Fruit fly (Drosophila melanogaster) whole organism, adult: Measurements from ENCODE around the gene CG3552.

ENCODE experiments used
- CG11617 ChIP-seq: fragments of 200-800 bp; sonication (Bioruptor generic); optimal IDR thresholded peaks from 2 replicates; lab custom pipeline; 2017; ENCODE audit warnings: mild to moderate bottlenecking, missing biosample characterization, missing genetic modification reagents, missing genetic modification characterization
- CG12768 ChIP-seq: fragments of 200-800 bp; sonication (Bioruptor generic); optimal IDR thresholded peaks from 2 replicates; lab custom pipeline; 2017; ENCODE audit warnings: missing biosample characterization, missing genetic modification characterization, mild to moderate bottlenecking, moderate library complexity, missing genetic modification reagents
- CG14711 ChIP-seq: fragments of 200-800 bp; sonication (Bioruptor generic); optimal IDR thresholded peaks from 2 replicates; lab custom pipeline; 2018; ENCODE audit warnings: missing biosample characterization, mild to moderate bottlenecking, missing genetic modification characterization, moderate library complexity
- CG1620 ChIP-seq: fragments of 200-800 bp; sonication (Bioruptor generic); optimal IDR thresholded peaks from 2 replicates; lab custom pipeline; 2016; ENCODE audit warnings: missing biosample characterization, missing genetic modification characterization
- CG33017 ChIP-seq: fragments of 200-800 bp; sonication (Bioruptor generic); optimal IDR thresholded peaks from 2 replicates; lab custom pipeline; 2018; ENCODE audit warnings: missing biosample characterization, mild to moderate bottlenecking, missing genetic modification characterization, moderate library complexity
- CG5204 ChIP-seq: fragments of 200-800 bp; sonication (Bioruptor generic); optimal IDR thresholded peaks from 2 replicates; lab custom pipeline; 2016; ENCODE audit warnings: missing biosample characterization, missing genetic modification characterization
- CG7045 ChIP-seq: fragments of 200-800 bp; sonication (Bioruptor generic); optimal IDR thresholded peaks from 2 replicates; lab custom pipeline; 2017; ENCODE audit warnings: missing biosample characterization, mild to moderate bottlenecking, missing genetic modification characterization
- CG7101 ChIP-seq: fragments of 200-800 bp; sonication (Bioruptor generic); optimal IDR thresholded peaks from 2 replicates; lab custom pipeline; 2018; ENCODE audit warnings: missing biosample characterization, mild to moderate bottlenecking, missing genetic modification characterization, moderate library complexity
- Clk ChIP-seq: fragments of 200-800 bp; sonication (Bioruptor generic); optimal IDR thresholded peaks from 2 replicates; lab custom pipeline; 2017; ENCODE audit warnings: missing biosample characterization, missing genetic modification characterization
- Crg-1 ChIP-seq: fragments of 200-800 bp; sonication (Bioruptor generic); optimal IDR thresholded peaks from 2 replicates; lab custom pipeline; 2016; ENCODE audit warnings: missing biosample characterization, missing genetic modification characterization
- Hr96 ChIP-seq: fragments of 200-800 bp; sonication (Bioruptor generic); optimal IDR thresholded peaks from 2 replicates; lab custom pipeline; 2016; ENCODE audit warnings: missing biosample characterization, missing genetic modification characterization
- Mnt ChIP-seq: fragments of 200-800 bp; sonication (Bioruptor generic); optimal IDR thresholded peaks from 2 replicates; lab custom pipeline; 2016; ENCODE audit warnings: missing biosample characterization, mild to moderate bottlenecking, missing genetic modification characterization
- bab1 ChIP-seq: fragments of 200-800 bp; sonication (Bioruptor generic); optimal IDR thresholded peaks from 3 replicates; lab custom pipeline; 2019; ENCODE audit warnings: missing biosample characterization, mild to moderate bottlenecking, missing genetic modification characterization, moderate library complexity
- cic ChIP-seq: fragments of 200-800 bp; sonication (Bioruptor generic); optimal IDR thresholded peaks from 2 replicates; lab custom pipeline; 2017; ENCODE audit warnings: missing biosample characterization, mild to moderate bottlenecking, missing genetic modification characterization, moderate library complexity
- cnc ChIP-seq, 2 experiments: fragments of >200 bp; optimal IDR thresholded peaks; 2 replicates each; lab custom pipeline; 2017
- kay ChIP-seq: fragments of 200-800 bp; sonication (Bioruptor generic); peaks from one replicate; lab custom pipeline; 2016; ENCODE audit warnings: missing biosample characterization, missing genetic modification characterization, borderline replicate concordance
- ovo ChIP-seq: fragments of 200-800 bp; sonication (Bioruptor generic); optimal IDR thresholded peaks from 2 replicates; lab custom pipeline; 2016; ENCODE audit warnings: missing biosample characterization, missing genetic modification characterization
- pad ChIP-seq: fragments of 200-800 bp; sonication (Bioruptor generic); optimal IDR thresholded peaks from 3 replicates; lab custom pipeline; 2017; ENCODE audit warnings: missing biosample characterization, missing genetic modification characterization, mild to moderate bottlenecking, moderate library complexity, missing genetic modification reagents
- tj ChIP-seq: fragments of 200-800 bp; sonication (Bioruptor generic); optimal IDR thresholded peaks from 3 replicates; lab custom pipeline; 2017; ENCODE audit warnings: missing biosample characterization, mild to moderate bottlenecking, missing genetic modification characterization, moderate library complexity
- toe ChIP-seq: fragments of 200-800 bp; sonication (Bioruptor generic); optimal IDR thresholded peaks from 2 replicates; lab custom pipeline; 2016; ENCODE audit warnings: missing biosample characterization, missing genetic modification characterization

Gene CG3552

DNA sequence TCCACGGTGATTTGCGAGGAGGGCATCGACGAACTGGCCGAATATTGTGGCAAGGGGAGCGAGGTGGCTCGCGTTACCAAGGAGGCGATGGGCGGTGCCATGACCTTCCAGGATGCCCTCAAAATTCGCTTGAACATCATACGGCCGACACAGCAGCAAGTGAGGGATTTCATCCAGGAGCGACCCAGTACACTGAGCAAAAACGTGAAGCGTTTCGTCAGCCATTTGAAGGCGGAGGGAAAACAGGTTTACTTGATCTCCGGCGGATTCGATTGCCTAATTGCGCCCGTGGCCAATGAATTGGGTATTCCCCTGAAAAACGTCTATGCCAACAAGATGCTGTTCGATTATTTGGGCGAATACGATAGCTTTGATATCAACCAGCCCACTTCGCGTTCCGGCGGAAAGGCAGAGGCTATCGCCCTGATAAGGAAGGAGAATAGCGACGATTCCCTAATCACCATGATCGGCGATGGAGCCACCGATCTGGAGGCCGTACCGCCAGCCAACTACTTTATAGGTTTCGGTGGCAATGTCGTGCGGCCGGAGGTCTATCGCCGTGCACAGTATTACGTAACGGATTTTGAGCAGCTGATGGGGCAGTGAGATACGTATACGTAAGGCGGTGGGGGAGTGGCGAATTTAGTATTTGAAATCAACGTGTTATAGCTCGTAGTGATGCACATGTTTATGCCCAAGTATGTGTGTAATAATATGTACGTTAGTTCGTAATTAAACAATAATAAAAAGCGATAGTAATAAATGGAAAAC lies 32.2 kb upstream of the CG3552 start:
- peak; percentile 50 for TF ChIP-seq Mnt (GFP tag; lab: Kevin White, UChicago)
- peak; percentile 33 for TF ChIP-seq CG12768
- TF ChIP-seq CG33017 (tag; lab: Kevin White, UChicago), result no peak
- no peak for TF ChIP-seq CG11617 (GFP tag; lab: Kevin White, UChicago)
- TF ChIP-seq cic (GFP tag; lab: Kevin White, UChicago), result peak; percentile 77

DNA sequence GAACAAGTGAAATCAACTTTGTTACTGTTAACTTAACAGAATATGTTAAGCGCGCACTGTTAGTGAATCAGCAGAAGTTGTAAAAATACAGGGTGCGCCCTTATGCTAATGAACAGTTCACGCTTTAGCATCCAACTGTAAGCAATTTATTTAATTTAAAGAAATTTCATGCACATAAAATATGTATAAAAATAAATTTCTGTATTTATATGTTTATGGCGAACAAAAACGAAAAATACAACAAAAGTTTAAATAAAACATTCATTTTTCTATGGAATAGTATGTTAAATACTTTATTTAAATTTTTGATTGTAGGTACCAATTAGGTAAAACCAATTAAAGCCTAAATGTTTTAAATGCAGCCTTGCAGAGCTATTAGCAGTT lies 31.6 kb upstream of the CG3552 start:
- TF ChIP-seq CG7101 (peak; percentile 10), CG33017 (tag; lab: Kevin White, UChicago) (peak; percentile 65), Crg-1 (GFP tag; lab: Kevin White, UChicago) (no peak), bab1 (GFP tag; lab: Kevin White, UChicago) (no peak), CG7045 (GFP tag; lab: Kevin White, UChicago) (peak; percentile 36), pad (no peak), toe (GFP tag; lab: Kevin White, UChicago) (no peak), cic (GFP tag; lab: Kevin White, UChicago) (no peak), CG12768 (peak; percentile 18), Clk (GFP tag; lab: Kevin White, UChicago) (no peak), CG1620 (GFP tag; lab: Kevin White, UChicago) (no peak), ovo (GFP tag; lab: Kevin White, UChicago) (no peak), kay (peak; percentile 97), Hr96 (GFP tag; lab: Kevin White, UChicago) (no peak), CG5204 (GFP tag; lab: Kevin White, UChicago) (no peak), tj (GFP tag; lab: Kevin White, UChicago) (no peak), CG14711 (tag; lab: Kevin White, UChicago) (peak; percentile 57), CG11617 (GFP tag; lab: Kevin White, UChicago) (peak; percentile 32), cnc (optimal IDR thresholded peaks at IDR 0.05; lab: Kevin White, UChicago) (peak in 1 of 2 experiments; percentile 78), Mnt (GFP tag; lab: Kevin White, UChicago) (no peak)

DNA sequence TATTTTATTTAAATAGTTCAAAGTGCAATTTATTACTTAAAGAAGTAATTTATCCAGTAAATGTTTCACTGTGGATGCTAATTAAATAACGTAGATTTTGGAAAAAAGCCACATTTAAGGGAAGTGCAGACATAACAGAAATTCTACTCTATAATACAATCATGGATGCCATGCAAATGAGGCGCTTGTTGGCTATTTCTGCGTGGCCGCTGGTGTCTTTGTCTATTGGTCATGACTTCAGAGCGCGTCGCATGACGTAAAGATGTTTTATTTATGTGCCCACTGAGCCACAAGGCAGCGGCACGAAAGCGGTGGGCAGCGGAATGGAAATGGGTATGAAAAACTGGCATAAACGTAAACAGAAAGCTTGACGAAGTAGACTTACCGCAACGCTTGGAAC lies 30.3 kb upstream of the CG3552 start:
- no peak for TF ChIP-seq pad
- TF ChIP-seq cnc (optimal IDR thresholded peaks at IDR 0.05; lab: Kevin White, UChicago), result no peak
- TF ChIP-seq bab1 (GFP tag; lab: Kevin White, UChicago), result no peak
- no peak for TF ChIP-seq cic (GFP tag; lab: Kevin White, UChicago)

- TF ChIP-seq kay, result peak; percentile 97
- peak; percentile 95 for TF ChIP-seq pad
- TF ChIP-seq CG12768, result peak; percentile 99
- peak; percentile 99 for TF ChIP-seq Clk (GFP tag; lab: Kevin White, UChicago)
- TF ChIP-seq ovo (GFP tag; lab: Kevin White, UChicago), result peak; percentile 96
- peak; percentile 97 for TF ChIP-seq CG33017 (tag; lab: Kevin White, UChicago)
- peak; percentile 100 for TF ChIP-seq toe (GFP tag; lab: Kevin White, UChicago)
- TF ChIP-seq CG1620 (GFP tag; lab: Kevin White, UChicago), result peak; percentile 100
- TF ChIP-seq Crg-1 (GFP tag; lab: Kevin White, UChicago), result peak; percentile 99
- peak; percentile 95 for TF ChIP-seq CG14711 (tag; lab: Kevin White, UChicago)
- TF ChIP-seq tj (GFP tag; lab: Kevin White, UChicago), result peak; percentile 89
- TF ChIP-seq CG11617 (GFP tag; lab: Kevin White, UChicago), result peak; percentile 97
- peak; percentile 99 for TF ChIP-seq CG7101
- TF ChIP-seq cic (GFP tag; lab: Kevin White, UChicago), result peak; percentile 89
- TF ChIP-seq Mnt (GFP tag; lab: Kevin White, UChicago), result peak; percentile 94
- TF ChIP-seq CG5204 (GFP tag; lab: Kevin White, UChicago), result no peak
- peak; percentile 99 for TF ChIP-seq bab1 (GFP tag; lab: Kevin White, UChicago)
- no peak for TF ChIP-seq cnc (optimal IDR thresholded peaks at IDR 0.05; lab: Kevin White, UChicago)
- TF ChIP-seq Hr96 (GFP tag; lab: Kevin White, UChicago), result peak; percentile 100
- peak; percentile 98 for TF ChIP-seq CG7045 (GFP tag; lab: Kevin White, UChicago)
These were observed 29.3 kb upstream of the CG3552 start, which contains the start of the genes Atat and Shc for dm6 chr3L:9426656-9427294. Gene Atat (minus strand): TSS chr3L:9426758. Gene Shc (plus strand): TSS chr3L:9427010.

DNA sequence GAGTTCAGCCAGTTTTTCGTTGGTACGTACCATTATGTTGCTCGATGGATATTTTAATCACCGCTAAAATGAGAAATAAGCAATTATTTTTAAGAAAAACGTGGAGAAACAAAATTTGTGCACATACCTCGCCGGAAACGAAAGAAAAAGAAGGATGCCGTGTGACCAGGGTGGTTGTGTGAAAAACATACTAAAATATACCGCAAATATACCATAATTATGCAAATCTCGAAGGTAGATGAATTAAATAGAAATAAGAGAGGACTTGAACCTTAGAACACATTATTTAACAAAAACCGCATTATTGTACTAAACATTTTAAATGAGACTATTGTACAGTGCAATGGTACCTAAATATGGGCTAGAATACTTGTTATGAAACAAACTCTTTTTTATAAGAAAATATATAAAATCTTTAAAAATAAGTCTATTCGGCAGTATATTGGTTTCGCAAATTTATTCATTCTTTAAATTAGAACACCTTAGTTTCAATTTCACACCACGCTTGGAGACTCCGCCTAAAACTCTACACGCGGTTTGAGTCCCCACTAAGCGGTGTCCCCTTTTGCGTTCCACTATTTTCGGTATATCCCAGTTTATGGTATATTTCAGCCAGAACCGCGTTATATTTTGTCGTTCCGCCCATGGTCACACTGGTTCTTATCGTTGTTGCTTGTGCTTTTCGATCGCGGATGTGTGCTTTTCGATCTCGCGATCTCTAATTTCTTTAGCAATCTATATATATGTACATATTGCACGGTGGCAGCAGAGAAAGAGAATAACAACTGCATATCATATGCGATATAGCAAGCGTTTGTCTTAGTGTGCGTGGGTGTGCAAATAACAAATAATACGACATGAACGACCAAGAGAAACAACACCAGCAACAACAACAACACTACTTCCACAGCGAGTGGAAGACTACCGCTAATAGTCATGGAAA lies 26.2 kb upstream of the CG3552 start, which contains the start of the genes RpS17 and MTF-1:
Gene RpS17, minus strand, starts transcription at position 157 of the 943 bp plus-strand sequence.
Gene MTF-1, plus strand, starts transcription at position 648 of the 943 bp plus-strand sequence.
- TF ChIP-seq CG12768, result peak; percentile 47
- TF ChIP-seq CG14711 (tag; lab: Kevin White, UChicago), result peak; percentile 50
- TF ChIP-seq Hr96 (GFP tag; lab: Kevin White, UChicago), result peak; percentile 40
- TF ChIP-seq Mnt (GFP tag; lab: Kevin White, UChicago), result peak; percentile 87
- peak; percentile 51 for TF ChIP-seq CG33017 (tag; lab: Kevin White, UChicago)
- peak; percentile 48 for TF ChIP-seq cic (GFP tag; lab: Kevin White, UChicago)
- TF ChIP-seq Crg-1 (GFP tag; lab: Kevin White, UChicago), result peak; percentile 33
- no peak for TF ChIP-seq toe (GFP tag; lab: Kevin White, UChicago)
- TF ChIP-seq bab1 (GFP tag; lab: Kevin White, UChicago), result peak; percentile 70
- TF ChIP-seq cnc (optimal IDR thresholded peaks at IDR 0.05; lab: Kevin White, UChicago), result no peak
- TF ChIP-seq tj (GFP tag; lab: Kevin White, UChicago), result peak; percentile 27
- peak; percentile 66 for TF ChIP-seq CG7101
- no peak for TF ChIP-seq kay
- no peak for TF ChIP-seq CG5204 (GFP tag; lab: Kevin White, UChicago)
- peak; percentile 1 for TF ChIP-seq Clk (GFP tag; lab: Kevin White, UChicago)
- peak; percentile 15 for TF ChIP-seq CG7045 (GFP tag; lab: Kevin White, UChicago)
- TF ChIP-seq CG1620 (GFP tag; lab: Kevin White, UChicago), result peak; percentile 61
- TF ChIP-seq ovo (GFP tag; lab: Kevin White, UChicago), result peak; percentile 19
- peak; percentile 24 for TF ChIP-seq pad
- TF ChIP-seq CG11617 (GFP tag; lab: Kevin White, UChicago), result peak; percentile 73
